Worm (Caenorhabditis elegans) whole organism, L2 larva: ENCODE measurements around the gene best-23.

Experiments
- C34F6.9 ChIP-seq: fragments of 150-350 bp; optimal IDR thresholded peaks from 2 replicates; lab custom pipeline; 2014; ENCODE audit warnings: missing biosample characterization, missing genetic modification characterization
- R02D3.7 ChIP-seq: fragments of 150-350 bp; optimal IDR thresholded peaks from 2 replicates; lab custom pipeline; 2014; ENCODE audit warnings: missing biosample characterization, missing genetic modification characterization
- blmp-1 ChIP-seq: sonication (generic microtip); optimal IDR thresholded peaks from 2 replicates; lab custom pipeline; 2017; ENCODE audit warnings: missing genetic modification characterization, mild to moderate bottlenecking, missing compliant biosample characterization, antibody characterized with exemption, moderate library complexity; ENCODE audit not compliant: insufficient read depth
- ceh-82 ChIP-seq: fragments of 150-350 bp; optimal IDR thresholded peaks from 2 replicates; lab custom pipeline; 2014; ENCODE audit warnings: missing biosample characterization, missing genetic modification characterization
- lin-39 ChIP-seq: fragments of 150-350 bp; optimal IDR thresholded peaks from 2 replicates; lab custom pipeline; 2014; ENCODE audit warnings: missing biosample characterization, missing genetic modification reagents, missing genetic modification characterization
- mab-5 ChIP-seq: fragments of 150-350 bp; optimal IDR thresholded peaks from 2 replicates; lab custom pipeline; 2014; ENCODE audit warnings: missing biosample characterization, missing genetic modification characterization
- mdl-1 ChIP-seq, 2 experiments: fragments of 150-350 bp in 1 of 2; sonication (generic microtip) in 1 of 2; optimal IDR thresholded peaks; 2 replicates each; lab custom pipeline; 2017; ENCODE audit warnings: missing biosample characterization in 2 of 2, missing genetic modification characterization in 2 of 2
- nhr-237 ChIP-seq: fragments of 150-350 bp; optimal IDR thresholded peaks from 2 replicates; lab custom pipeline; 2014; ENCODE audit warnings: missing biosample characterization, missing genetic modification characterization
- nhr-6 ChIP-seq: fragments of 150-350 bp; optimal IDR thresholded peaks from 2 replicates; lab custom pipeline; 2014; ENCODE audit warnings: missing biosample characterization, missing genetic modification characterization
- skn-1 ChIP-seq: sonication (generic microtip); optimal IDR thresholded peaks from 2 replicates; lab custom pipeline; 2017; ENCODE audit warnings: missing biosample characterization, missing genetic modification characterization
- unc-39 ChIP-seq: fragments of 150-350 bp; optimal IDR thresholded peaks from 2 replicates; lab custom pipeline; 2014; ENCODE audit warnings: missing biosample characterization, missing genetic modification characterization
- unc-55 ChIP-seq: fragments of 150-350 bp; sonication (generic microtip); optimal IDR thresholded peaks from 3 replicates; lab custom pipeline; 2014; ENCODE audit warnings: missing biosample characterization, missing genetic modification reagents, missing genetic modification characterization
- unc-62 ChIP-seq: fragments of 150-350 bp; optimal IDR thresholded peaks from 2 replicates; lab custom pipeline; 2014; ENCODE audit warnings: missing biosample characterization, missing genetic modification reagents, missing genetic modification characterization
- ztf-1 ChIP-seq: fragments of 200-800 bp; sonication (Bioruptor generic); conservative IDR thresholded peaks from 2 replicates; pipeline ENCODE4 v1.3.6; 2022; ENCODE audit warnings: missing genetic modification characterization, missing compliant biosample characterization

DNA sequence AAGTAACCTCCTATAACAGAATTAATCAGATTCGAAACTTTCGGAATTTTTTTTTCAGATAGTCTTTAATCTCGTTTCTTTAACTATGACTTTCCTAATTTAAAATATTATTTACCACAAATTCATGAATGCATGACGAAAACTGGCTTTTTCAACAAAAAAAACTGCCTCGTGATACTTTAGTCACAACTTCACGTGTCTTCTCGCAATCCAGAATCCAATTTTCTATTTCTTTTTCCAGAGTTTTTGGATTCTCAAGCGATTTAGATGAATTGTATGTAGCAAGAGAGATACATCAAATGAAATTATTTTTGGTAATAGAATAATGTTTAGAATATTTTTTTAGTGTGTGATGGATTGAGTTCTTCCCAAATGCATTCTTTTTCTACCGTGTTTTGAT, 12.8 kb upstream of the best-23 start:
- no peak for TF ChIP-seq ceh-82 (tag; lab: Kevin White, UChicago)
- TF ChIP-seq R02D3.7, result no peak
- TF ChIP-seq skn-1 (tag; lab: Kevin White, UChicago), result no peak
- TF ChIP-seq blmp-1 (tag; lab: Kevin White, UChicago), result no peak
- TF ChIP-seq C34F6.9, result peak; percentile 24
- TF ChIP-seq mab-5, result no peak
- TF ChIP-seq lin-39 (tag; lab: Kevin White, UChicago), result no peak
- TF ChIP-seq nhr-237 (tag; lab: Kevin White, UChicago), result no peak
- peak; percentile 25 for TF ChIP-seq unc-55
- no peak for TF ChIP-seq unc-62 (GFP tag; lab: Kevin White, UChicago)
- TF ChIP-seq ztf-1 (GFP tag; lab: Robert Waterston, UW), result no peak
- TF ChIP-seq unc-39 (tag; lab: Kevin White, UChicago), result no peak
- TF ChIP-seq mdl-1 (tag; optimal IDR thresholded peaks at IDR 0.05; lab: Kevin White, UChicago), result no peak
- no peak for TF ChIP-seq nhr-6
